Comparison of ENCODE assay signal across 3 worm cellular contexts in the genomic region with DNA sequence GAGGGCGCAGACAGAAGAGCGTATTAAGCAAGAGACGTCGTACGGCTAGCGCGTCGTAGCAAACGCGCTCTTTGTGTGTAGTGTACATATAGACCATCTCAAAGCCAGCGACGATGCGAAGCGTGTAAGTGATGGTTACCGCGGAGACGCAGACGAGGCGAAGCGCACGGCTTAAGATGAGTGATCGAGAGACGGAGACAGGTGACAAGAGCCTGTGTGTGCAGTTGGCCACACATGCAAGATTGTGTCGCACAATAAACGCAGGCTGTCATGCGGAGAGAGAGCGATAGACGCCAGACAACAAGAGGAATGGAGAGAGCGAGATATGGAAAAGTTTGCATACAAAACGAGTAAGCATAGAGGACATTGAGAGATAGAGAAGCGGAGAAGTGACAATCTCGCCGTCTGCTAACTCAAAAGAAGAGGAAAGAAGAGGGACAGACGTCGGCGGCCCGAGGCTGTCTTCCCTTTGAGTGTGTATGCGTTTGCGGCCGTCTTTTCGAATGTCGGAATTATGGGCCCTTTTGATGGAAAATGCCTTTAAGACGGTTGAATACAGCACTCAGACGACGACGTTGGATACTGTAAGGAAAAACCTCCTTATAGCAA.
A peak's percentile ranks its signal among the peaks of the same experiment; 100 is the strongest.
TF ChIP-seq lines count a peak whose summit lies in the region.

No protein-coding gene starts in this region.

TF ChIP-seq in whole organism, L1 larva, 84 proteins besides CTCF, POLR2A, EP300 and RAD21 (continued from another document and continues in another):
- peak; percentile 63 to 86 for TF ChIP-seq lsy-2 (tag; optimal IDR thresholded peaks at IDR 0.05; lab: Kevin White, UChicago)
- peak; percentile 18 for TF ChIP-seq snpc-4 (tag; optimal IDR thresholded peaks at IDR 0.05; lab: Kevin White, UChicago)
- peak; percentile 45 to 51 (median 49) for TF ChIP-seq ceh-82 (tag; optimal IDR thresholded peaks at IDR 0.05; lab: Kevin White, UChicago)
- no peak for TF ChIP-seq hlh-17 (GFP tag; optimal IDR thresholded peaks at IDR 0.05; lab: Kevin White, UChicago; ENCODE audit: borderline replicate concordance)
- peak; percentile 59 for TF ChIP-seq lin-13 (GFP tag; optimal IDR thresholded peaks at IDR 0.05; lab: Kevin White, UChicago)
- peak; percentile 96 for TF ChIP-seq egl-13 (tag; optimal IDR thresholded peaks at IDR 0.05; lab: Kevin White, UChicago)
- no peak for TF ChIP-seq F16B12.6 (tag; optimal IDR thresholded peaks at IDR 0.05; lab: Kevin White, UChicago)
- TF ChIP-seq mep-1 (tag; optimal IDR thresholded peaks at IDR 0.05; lab: Kevin White, UChicago): peak; percentile 65
- TF ChIP-seq C04F5.9 (tag; optimal IDR thresholded peaks at IDR 0.05; lab: Kevin White, UChicago): peak; percentile 86
- TF ChIP-seq zip-4 (GFP tag; optimal IDR thresholded peaks at IDR 0.05; lab: Kevin White, UChicago): peak; percentile 83
- peak; percentile 84 for TF ChIP-seq lin-39 (tag; optimal IDR thresholded peaks at IDR 0.05; lab: Kevin White, UChicago)
- TF ChIP-seq fkh-10 (GFP tag; optimal IDR thresholded peaks at IDR 0.05; lab: Kevin White, UChicago): no peak
- TF ChIP-seq aha-1 (tag; optimal IDR thresholded peaks at IDR 0.05; lab: Kevin White, UChicago): peak; percentile 1
- TF ChIP-seq dsc-1 (tag; optimal IDR thresholded peaks at IDR 0.05; lab: Kevin White, UChicago): peak; percentile 96
- TF ChIP-seq nhr-84 (tag; optimal IDR thresholded peaks at IDR 0.05; lab: Kevin White, UChicago): no peak
- TF ChIP-seq unc-98 (GFP tag; IDR thresholded peaks at IDR 0.05; lab: Robert Waterston, UW): no peak
- TF ChIP-seq pax-3 (tag; optimal IDR thresholded peaks at IDR 0.05; lab: Kevin White, UChicago): peak; percentile 86
- peak; percentile 84 for TF ChIP-seq fkh-8 (tag; optimal IDR thresholded peaks at IDR 0.05; lab: Kevin White, UChicago)
- TF ChIP-seq nhr-76 (tag; optimal IDR thresholded peaks at IDR 0.05; lab: Kevin White, UChicago): no peak
- TF ChIP-seq rnt-1 (tag; optimal IDR thresholded peaks at IDR 0.05; lab: Kevin White, UChicago): peak; percentile 60
- TF ChIP-seq ztf-11 (tag; optimal IDR thresholded peaks at IDR 0.05; lab: Kevin White, UChicago): peak in 1 of 2 experiments; percentile 92
- TF ChIP-seq aly-2 (tag; optimal IDR thresholded peaks at IDR 0.05; lab: Kevin White, UChicago): no peak
- no peak for TF ChIP-seq pqm-1 (tag; optimal IDR thresholded peaks at IDR 0.05; lab: Kevin White, UChicago)
- peak; percentile 50 for TF ChIP-seq efl-3 (GFP tag; optimal IDR thresholded peaks at IDR 0.05; lab: Kevin White, UChicago)
- TF ChIP-seq xbp-1 (tag; optimal IDR thresholded peaks at IDR 0.05; lab: Kevin White, UChicago): peak; percentile 96
- peak in 1 of 2 experiments; percentile 54 for TF ChIP-seq mdl-1 (tag; optimal IDR thresholded peaks at IDR 0.05; lab: Kevin White, UChicago)
- no peak for TF ChIP-seq sptf-1 (tag; optimal IDR thresholded peaks at IDR 0.05; lab: Kevin White, UChicago)
- peak; percentile 96 for TF ChIP-seq lin-14 (GFP tag; optimal IDR thresholded peaks at IDR 0.05; lab: Kevin White, UChicago)
- TF ChIP-seq grh-1 (GFP tag; IDR thresholded peaks at IDR 0.05; lab: Robert Waterston, UW): peak; percentile 95
- TF ChIP-seq nhr-20 (tag; optimal IDR thresholded peaks at IDR 0.05; lab: Kevin White, UChicago): peak; percentile 97
- TF ChIP-seq vab-15 (tag; optimal IDR thresholded peaks at IDR 0.05; lab: Kevin White, UChicago): peak; percentile 9
- TF ChIP-seq skn-1 (tag; optimal IDR thresholded peaks at IDR 0.05; lab: Kevin White, UChicago): no peak
- peak; percentile 88 for TF ChIP-seq elt-2 (tag; optimal IDR thresholded peaks at IDR 0.05; lab: Kevin White, UChicago)
- TF ChIP-seq unc-86 (tag; optimal IDR thresholded peaks at IDR 0.05; lab: Kevin White, UChicago): peak; percentile 98
- TF ChIP-seq nhr-90 (tag; optimal IDR thresholded peaks at IDR 0.05; lab: Kevin White, UChicago; ENCODE audit: poor library complexity): peak; percentile 96
- TF ChIP-seq swsn-7 (tag; optimal IDR thresholded peaks at IDR 0.05; lab: Kevin White, UChicago): peak; percentile 98
- TF ChIP-seq mab-9 (GFP tag; IDR thresholded peaks at IDR 0.05; lab: Robert Waterston, UW): peak; percentile 67
- TF ChIP-seq hpl-2 (GFP tag; optimal IDR thresholded peaks at IDR 0.05; lab: Kevin White, UChicago): peak; percentile 91
- TF ChIP-seq ztf-4 (tag; optimal IDR thresholded peaks at IDR 0.05; lab: Kevin White, UChicago): peak; percentile 95
- peak; percentile 91 for TF ChIP-seq irx-1 (tag; optimal IDR thresholded peaks at IDR 0.05; lab: Kevin White, UChicago)
- peak; percentile 97 for TF ChIP-seq tbx-2 (tag; optimal IDR thresholded peaks at IDR 0.05; lab: Kevin White, UChicago)

TF ChIP-seq in whole organism, L3 larva, 47 proteins besides CTCF, POLR2A, EP300 and RAD21 (continued from another document):
- TF ChIP-seq unc-39 (tag; optimal IDR thresholded peaks at IDR 0.05; lab: Kevin White, UChicago) (no peak), nhr-76 (tag; optimal IDR thresholded peaks at IDR 0.05; lab: Kevin White, UChicago) (no peak), ceh-82 (tag; optimal IDR thresholded peaks at IDR 0.05; lab: Kevin White, UChicago) (peak; percentile 54), lin-39 (tag; optimal IDR thresholded peaks at IDR 0.05; lab: Kevin White, UChicago) (no peak), elt-2 (tag; optimal IDR thresholded peaks at IDR 0.05; lab: Kevin White, UChicago) (peak; percentile 66), nfya-1 (tag; optimal IDR thresholded peaks at IDR 0.05; lab: Kevin White, UChicago; ENCODE audit: insufficient read depth) (peak; percentile 75), jun-1 (tag; optimal IDR thresholded peaks at IDR 0.05; lab: Kevin White, UChicago) (peak; percentile 64), hmg-11 (tag; optimal IDR thresholded peaks at IDR 0.05; lab: Kevin White, UChicago) (peak; percentile 97), mdl-1 (tag; optimal IDR thresholded peaks at IDR 0.05; lab: Kevin White, UChicago) (peak; percentile 47), nhr-25 (tag; optimal IDR thresholded peaks at IDR 0.05; lab: Kevin White, UChicago) (peak; percentile 85)

TF ChIP-seq in whole organism, young adult, 124 proteins besides CTCF, POLR2A, EP300 and RAD21 (continued from another document):
- TF ChIP-seq snpc-3.4 (tag; optimal IDR thresholded peaks at IDR 0.05; lab: Kevin White, UChicago) (no peak), snpc-4 (GFP tag; optimal IDR thresholded peaks at IDR 0.05; lab: Kevin White, UChicago) (peak; percentile 42), snpc-4 (tag; optimal IDR thresholded peaks at IDR 0.05; lab: Kevin White, UChicago) (peak in 3 of 4 experiments; percentile 40 to 73 (median 45)), madf-6 (GFP tag; IDR thresholded peaks at IDR 0.05; lab: Robert Waterston, UW) (no peak), attf-6 (GFP tag; IDR thresholded peaks at IDR 0.05; lab: Robert Waterston, UW) (no peak), F33H1.4 (GFP tag; IDR thresholded peaks at IDR 0.05; lab: Robert Waterston, UW) (no peak), madf-10 (tag; optimal IDR thresholded peaks at IDR 0.05; lab: Kevin White, UChicago) (peak; percentile 28), F23B12.7 (tag; optimal IDR thresholded peaks at IDR 0.05; lab: Kevin White, UChicago; ENCODE audit: insufficient read depth) (peak; percentile 23), rcor-1 (GFP tag; IDR thresholded peaks at IDR 0.05; lab: Robert Waterston, UW) (peak; percentile 45; the same call in 1 of the 2 replicates), hlh-12 (tag; optimal IDR thresholded peaks at IDR 0.05; lab: Kevin White, UChicago) (no peak), C06A6.2 (GFP tag; conservative IDR thresholded peaks at IDR 0.05; lab: Robert Waterston, UW) (peak; percentile 56; the same call in 1 of the 2 replicates), mxl-1 (tag; optimal IDR thresholded peaks at IDR 0.05; lab: Kevin White, UChicago) (no peak), T07F8.4 (tag; optimal IDR thresholded peaks at IDR 0.05; lab: Kevin White, UChicago) (no peak), cebp-2 (GFP tag; IDR thresholded peaks at IDR 0.05; lab: Robert Waterston, UW) (no peak), akir-1 (GFP tag; optimal IDR thresholded peaks at IDR 0.05; lab: Kevin White, UChicago) (peak; percentile 71), zim-3 (tag; optimal IDR thresholded peaks at IDR 0.05; lab: Kevin White, UChicago) (no peak), hmg-20 (GFP tag; IDR thresholded peaks at IDR 0.05; lab: Robert Waterston, UW) (no peak), nhr-179 (tag; optimal IDR thresholded peaks at IDR 0.05; lab: Kevin White, UChicago) (no peak), zfh-2 (GFP tag; conservative IDR thresholded peaks at IDR 0.05; lab: Robert Waterston, UW) (peak; percentile 86), snpc-1.3 (tag; optimal IDR thresholded peaks at IDR 0.05; lab: Kevin White, UChicago; ENCODE audit: insufficient read depth) (no peak), egrh-3 (GFP tag; IDR thresholded peaks at IDR 0.05; lab: Robert Waterston, UW) (no peak), hlh-26 (GFP tag; conservative IDR thresholded peaks at IDR 0.05; lab: Robert Waterston, UW) (no peak), madf-8 (GFP tag; conservative IDR thresholded peaks at IDR 0.05; lab: Robert Waterston, UW) (no peak), Y79H2A.3 (GFP tag; conservative IDR thresholded peaks at IDR 0.05; lab: Robert Waterston, UW) (no peak), Y53G8AR.9 (GFP tag; conservative IDR thresholded peaks at IDR 0.05; lab: Robert Waterston, UW) (no peak), ccch-3 (GFP tag; optimal IDR thresholded peaks at IDR 0.05; lab: Kevin White, UChicago) (no peak), F57C9.4 (tag; optimal IDR thresholded peaks at IDR 0.05; lab: Kevin White, UChicago) (peak; percentile 23), him-1 (tag; optimal IDR thresholded peaks at IDR 0.05; lab: Kevin White, UChicago) (no peak), hsf-1 (GFP tag; IDR thresholded peaks at IDR 0.05; lab: Robert Waterston, UW) (no peak), ztf-26 (tag; optimal IDR thresholded peaks at IDR 0.05; lab: Kevin White, UChicago) (peak; percentile 83), nhr-80 (tag; optimal IDR thresholded peaks at IDR 0.05; lab: Kevin White, UChicago) (peak; percentile 26), hrde-1 (tag; optimal IDR thresholded peaks at IDR 0.05; lab: Kevin White, UChicago; ENCODE audit: borderline replicate concordance) (no peak), F55B11.4 (tag; optimal IDR thresholded peaks at IDR 0.05; lab: Kevin White, UChicago; ENCODE audit: borderline replicate concordance, insufficient read depth) (no peak), F10E7.11 (tag; optimal IDR thresholded peaks at IDR 0.05; lab: Kevin White, UChicago) (peak; percentile 45), nhr-90 (tag; optimal IDR thresholded peaks at IDR 0.05; lab: Kevin White, UChicago) (no peak), Y53F4B.3 (GFP tag; IDR thresholded peaks at IDR 0.05; lab: Robert Waterston, UW) (no peak), bed-1 (GFP tag; IDR thresholded peaks at IDR 0.05; lab: Robert Waterston, UW) (no peak), F39B2.1 (GFP tag; IDR thresholded peaks at IDR 0.05; lab: Robert Waterston, UW) (no peak), tbp1 (GFP tag; optimal IDR thresholded peaks at IDR 0.05; lab: Kevin White, UChicago) (peak; percentile 39), ZK185.1 (tag; optimal IDR thresholded peaks at IDR 0.05; lab: Kevin White, UChicago; ENCODE audit: poor library complexity, severe bottlenecking) (peak; percentile 25), dox-1 (GFP tag; IDR thresholded peaks at IDR 0.05; lab: Robert Waterston, UW) (peak; percentile 68), B0035.1 (tag; optimal IDR thresholded peaks at IDR 0.05; lab: Kevin White, UChicago) (peak; percentile 61), bed-2 (GFP tag; IDR thresholded peaks at IDR 0.05; lab: Robert Waterston, UW) (no peak), F57A8.1 (GFP tag; optimal IDR thresholded peaks at IDR 0.05; lab: Kevin White, UChicago) (no peak), unc-62 (GFP tag; optimal IDR thresholded peaks at IDR 0.05; lab: Kevin White, UChicago) (no peak), nfyb-1 (GFP tag; IDR thresholded peaks at IDR 0.05; lab: Robert Waterston, UW) (peak; percentile 78), lag-1 (GFP tag; IDR thresholded peaks at IDR 0.05; lab: Robert Waterston, UW) (no peak), hmg-1.2 (GFP tag; IDR thresholded peaks at IDR 0.05; lab: Robert Waterston, UW) (peak; percentile 97), athp-1 (tag; optimal IDR thresholded peaks at IDR 0.05; lab: Kevin White, UChicago) (no peak), ama-1 (optimal IDR thresholded peaks at IDR 0.05; lab: Kevin White, UChicago) (peak; percentile 56), ama-1 (GFP tag; optimal IDR thresholded peaks at IDR 0.05; lab: Kevin White, UChicago) (no peak), lin-35 (GFP tag; optimal IDR thresholded peaks at IDR 0.05; lab: Kevin White, UChicago) (peak in 1 of 3 experiments; percentile 46), ztf-18 (tag; optimal IDR thresholded peaks at IDR 0.05; lab: Kevin White, UChicago) (peak; percentile 20), mes-4 (tag; optimal IDR thresholded peaks at IDR 0.05; lab: Kevin White, UChicago) (no peak), die-1 (tag; optimal IDR thresholded peaks at IDR 0.05; lab: Kevin White, UChicago) (peak; percentile 25), pha-4 (tag; optimal IDR thresholded peaks at IDR 0.05; lab: Kevin White, UChicago) (no peak), T26A5.8 (tag; optimal IDR thresholded peaks at IDR 0.05; lab: Kevin White, UChicago) (no peak), atf-7 (tag; optimal IDR thresholded peaks at IDR 0.05; lab: Kevin White, UChicago) (peak; percentile 60), madf-3 (GFP tag; IDR thresholded peaks at IDR 0.05; lab: Robert Waterston, UW) (0 out of 2 replicates have a peak, but pooled peaks have one; percentile 14), pbrm-1 (GFP tag; IDR thresholded peaks at IDR 0.05; lab: Robert Waterston, UW) (peak; percentile 20; the same call in 1 of the 2 replicates), nfya-1 (tag; optimal IDR thresholded peaks at IDR 0.05; lab: Kevin White, UChicago; ENCODE audit: borderline replicate concordance, insufficient read depth) (no peak), F52B5.7 (tag; optimal IDR thresholded peaks at IDR 0.05; lab: Kevin White, UChicago) (peak; percentile 50), F22D6.2 (tag; optimal IDR thresholded peaks at IDR 0.05; lab: Kevin White, UChicago) (no peak), sptf-2 (GFP tag; optimal IDR thresholded peaks at IDR 0.05; lab: Kevin White, UChicago) (no peak), efl-1 (GFP tag; optimal IDR thresholded peaks at IDR 0.05; lab: Kevin White, UChicago) (no peak), lin-54 (GFP tag; optimal IDR thresholded peaks at IDR 0.05; lab: Kevin White, UChicago) (peak; percentile 35), sea-2 (GFP tag; IDR thresholded peaks at IDR 0.05; lab: Robert Waterston, UW) (no peak), B0336.3 (GFP tag; IDR thresholded peaks at IDR 0.05; lab: Robert Waterston, UW) (peak; percentile 94), D2030.7 (GFP tag; IDR thresholded peaks at IDR 0.05; lab: Robert Waterston, UW) (no peak), mel-28 (tag; optimal IDR thresholded peaks at IDR 0.05; lab: Kevin White, UChicago; ENCODE audit: borderline replicate concordance) (no peak)
